Fruit fly (Drosophila melanogaster) whole organism, prepupa: ENCODE results near the gene CG13014.
A peak's percentile ranks its signal among the peaks of the same experiment; 100 is the strongest.

Source experiments
- Blimp-1 ChIP-seq: fragments of 200-800 bp; sonication (Bioruptor generic); optimal IDR thresholded peaks from 3 replicates; lab custom pipeline; 2017; ENCODE audit warnings: missing biosample characterization, missing genetic modification characterization, mild to moderate bottlenecking, moderate library complexity, missing genetic modification reagents
- CG10631 ChIP-seq: fragments of 200-800 bp; sonication (Bioruptor generic); optimal IDR thresholded peaks from 2 replicates; lab custom pipeline; 2016; ENCODE audit warnings: missing biosample characterization, missing genetic modification characterization
- CG11902 ChIP-seq: fragments of 200-800 bp; sonication (Bioruptor generic); optimal IDR thresholded peaks from 3 replicates; lab custom pipeline; 2016; ENCODE audit warnings: missing biosample characterization, missing genetic modification characterization
- CG15336 ChIP-seq: fragments of 200-800 bp; sonication (Bioruptor generic); IDR thresholded peaks from 2 replicates; pipeline ENCODE4 v1.3.6; 2022; ENCODE audit warnings: missing biosample characterization, missing genetic modification characterization
- CG1621 ChIP-seq: fragments of 200-800 bp; sonication (Bioruptor generic); optimal IDR thresholded peaks from 3 replicates; lab custom pipeline; 2018; ENCODE audit warnings: missing biosample characterization, mild to moderate bottlenecking, missing genetic modification characterization
- CG3032 ChIP-seq: fragments of 200-800 bp; optimal IDR thresholded peaks from 2 replicates; lab custom pipeline; 2019; ENCODE audit warnings: missing biosample characterization, mild to moderate bottlenecking, missing genetic modification characterization, moderate library complexity
- CG31627 ChIP-seq: fragments of 200-800 bp; sonication (Bioruptor generic); optimal IDR thresholded peaks from 3 replicates; lab custom pipeline; 2016; ENCODE audit warnings: missing biosample characterization, missing genetic modification characterization
- CG3919 ChIP-seq: fragments of 200-800 bp; sonication (Bioruptor generic); optimal IDR thresholded peaks from 3 replicates; lab custom pipeline; 2016; ENCODE audit warnings: missing biosample characterization, missing genetic modification characterization
- CG6163 ChIP-seq: fragments of 200-800 bp; sonication (Bioruptor generic); IDR thresholded peaks from 3 replicates; pipeline ENCODE4 v1.3.6; 2022; ENCODE audit warnings: missing biosample characterization, missing genetic modification characterization
- CG6276 ChIP-seq: fragments of 200-800 bp; sonication (Bioruptor generic); optimal IDR thresholded peaks from 2 replicates; lab custom pipeline; 2017; ENCODE audit warnings: missing biosample characterization, mild to moderate bottlenecking, missing genetic modification characterization
- CG6792 ChIP-seq: fragments of 200-800 bp; sonication (Bioruptor generic); optimal IDR thresholded peaks from 3 replicates; lab custom pipeline; 2016; ENCODE audit warnings: missing biosample characterization, missing genetic modification characterization
- CG6808 ChIP-seq: fragments of 200-800 bp; sonication (Bioruptor generic); optimal IDR thresholded peaks from 3 replicates; lab custom pipeline; 2017; ENCODE audit warnings: missing biosample characterization, missing genetic modification characterization, mild to moderate bottlenecking, moderate library complexity, missing genetic modification reagents
- CG6854 ChIP-seq: fragments of 200-800 bp; sonication (Bioruptor generic); optimal IDR thresholded peaks from 2 replicates; lab custom pipeline; 2017; ENCODE audit warnings: missing biosample characterization, mild to moderate bottlenecking, missing genetic modification characterization
- CG7368 ChIP-seq: fragments of 200-800 bp; sonication (Bioruptor generic); optimal IDR thresholded peaks from 3 replicates; lab custom pipeline; 2016; ENCODE audit warnings: missing biosample characterization, missing genetic modification characterization
- CG8119 ChIP-seq: fragments of 200-800 bp; sonication (Bioruptor generic); IDR thresholded peaks from 3 replicates; pipeline ENCODE4 v1.3.6; 2022; ENCODE audit warnings: missing biosample characterization, missing genetic modification characterization
- CG9139 ChIP-seq: fragments of 200-800 bp; sonication (Bioruptor generic); optimal IDR thresholded peaks from 3 replicates; lab custom pipeline; 2017; ENCODE audit warnings: missing biosample characterization, mild to moderate bottlenecking, missing genetic modification characterization
- Eip75B ChIP-seq: fragments of 200-800 bp; sonication (Bioruptor generic); optimal IDR thresholded peaks from 3 replicates; lab custom pipeline; 2016; ENCODE audit warnings: missing biosample characterization, missing genetic modification characterization
- Eip78C ChIP-seq: fragments of 200-800 bp; sonication (Bioruptor generic); peaks from one replicate; lab custom pipeline; 2016; ENCODE audit warnings: missing biosample characterization, missing genetic modification characterization
- Eip93F ChIP-seq: fragments of 200-800 bp; sonication (Bioruptor generic); optimal IDR thresholded peaks from 2 replicates; lab custom pipeline; 2016; ENCODE audit warnings: missing biosample characterization, mild to moderate bottlenecking, missing genetic modification characterization
- Ets96B ChIP-seq: fragments of 200-800 bp; optimal IDR thresholded peaks from 2 replicates; lab custom pipeline; 2019; ENCODE audit warnings: missing biosample characterization, mild to moderate bottlenecking, missing genetic modification characterization, moderate library complexity
- Hr39 ChIP-seq: fragments of 200-800 bp; sonication (Bioruptor generic); optimal IDR thresholded peaks from 2 replicates; lab custom pipeline; 2016; ENCODE audit warnings: missing biosample characterization, missing genetic modification characterization
- Met ChIP-seq: fragments of 200-800 bp; sonication (Bioruptor generic); optimal IDR thresholded peaks from 3 replicates; lab custom pipeline; 2016; ENCODE audit warnings: missing biosample characterization, missing genetic modification characterization
- OdsH ChIP-seq: fragments of 200-800 bp; sonication (Bioruptor generic); optimal IDR thresholded peaks from 3 replicates; lab custom pipeline; 2016; ENCODE audit warnings: missing biosample characterization, missing genetic modification characterization
- Sox102F ChIP-seq: fragments of 200-800 bp; sonication (Bioruptor generic); optimal IDR thresholded peaks from 2 replicates; lab custom pipeline; 2016; ENCODE audit warnings: missing biosample characterization, mild to moderate bottlenecking, missing genetic modification characterization
- achi ChIP-seq: fragments of 200-800 bp; sonication (Bioruptor generic); optimal IDR thresholded peaks from 3 replicates; lab custom pipeline; 2016; ENCODE audit warnings: missing biosample characterization, missing genetic modification characterization
- cyc ChIP-seq: fragments of 200-800 bp; sonication (Bioruptor generic); optimal IDR thresholded peaks from 3 replicates; lab custom pipeline; 2016; ENCODE audit warnings: missing biosample characterization, missing genetic modification characterization
- dac ChIP-seq: fragments of 200-800 bp; sonication (Bioruptor generic); optimal IDR thresholded peaks from 2 replicates; lab custom pipeline; 2017; ENCODE audit warnings: missing biosample characterization, mild to moderate bottlenecking, missing genetic modification characterization
- dsx ChIP-seq: fragments of 200-800 bp; optimal IDR thresholded peaks from 3 replicates; lab custom pipeline; 2019; ENCODE audit warnings: missing biosample characterization, mild to moderate bottlenecking, missing genetic modification characterization, moderate library complexity; ENCODE audit not compliant: poor library complexity, severe bottlenecking
- esn ChIP-seq: fragments of 200-800 bp; sonication (Bioruptor generic); optimal IDR thresholded peaks from 2 replicates; lab custom pipeline; 2016; ENCODE audit warnings: missing biosample characterization, mild to moderate bottlenecking, missing genetic modification characterization, moderate library complexity
- fd59A ChIP-seq: fragments of 200-800 bp; sonication (Bioruptor generic); optimal IDR thresholded peaks from 2 replicates; lab custom pipeline; 2017; ENCODE audit warnings: missing biosample characterization, mild to moderate bottlenecking, missing genetic modification characterization, missing genetic modification reagents
- fkh ChIP-seq: fragments of 200-800 bp; sonication (Bioruptor generic); optimal IDR thresholded peaks from 3 replicates; lab custom pipeline; 2017; ENCODE audit warnings: missing biosample characterization, mild to moderate bottlenecking, missing genetic modification characterization, moderate library complexity
- lz ChIP-seq: fragments of 200-800 bp; sonication (Bioruptor generic); optimal IDR thresholded peaks from 3 replicates; lab custom pipeline; 2016; ENCODE audit warnings: missing biosample characterization, missing genetic modification characterization
- pdm3 ChIP-seq: fragments of 200-800 bp; sonication (Bioruptor generic); optimal IDR thresholded peaks from 3 replicates; lab custom pipeline; 2016; ENCODE audit warnings: missing biosample characterization, missing genetic modification characterization
- ss ChIP-seq, 2 experiments: fragments of 200-800 bp; sonication (Bioruptor generic); optimal IDR thresholded peaks; 2 replicates in 1 of 2; 3 replicates in 1 of 2; lab custom pipeline; 2017 to 2018; ENCODE audit warnings: mild to moderate bottlenecking in 2 of 2, missing biosample characterization in 2 of 2, missing genetic modification characterization in 2 of 2, moderate library complexity in 1 of 2
- svp ChIP-seq: fragments of 200-800 bp; sonication (Bioruptor generic); peaks from one replicate; lab custom pipeline; 2016; ENCODE audit warnings: missing biosample characterization, missing genetic modification characterization
- vri ChIP-seq: fragments of 200-800 bp; sonication (Bioruptor generic); optimal IDR thresholded peaks from 3 replicates; lab custom pipeline; 2016; ENCODE audit warnings: missing biosample characterization, mild to moderate bottlenecking, missing genetic modification characterization

The CG13014 gene

dm6 chrX:16559514-16560510 is 27.9 kb upstream of the CG13014 start, which contains the start of gene Pp2B-14D:
Gene Pp2B-14D (minus strand): TSS chrX:16560016.
- TF ChIP-seq Met (GFP tag; lab: Kevin White, UChicago): no peak
- peak; percentile 5 for TF ChIP-seq Ets96B
- TF ChIP-seq lz (GFP tag; lab: Kevin White, UChicago): no peak
- peak; percentile 43 for TF ChIP-seq CG9139
- no peak for TF ChIP-seq Hr39 (GFP tag; lab: Kevin White, UChicago)
- TF ChIP-seq CG3919 (GFP tag; lab: Kevin White, UChicago): peak; percentile 3
- no peak for TF ChIP-seq OdsH (GFP tag; lab: Kevin White, UChicago)
- peak; percentile 40; the same call in 1 of the 3 replicates for TF ChIP-seq CG8119
- TF ChIP-seq dsx: no peak
- TF ChIP-seq CG3032 (tag; lab: Kevin White, UChicago): peak; percentile 20
- peak; percentile 18 for TF ChIP-seq CG6808 (GFP tag; lab: Kevin White, UChicago)
- peak; percentile 37 for TF ChIP-seq Blimp-1 (GFP tag; lab: Kevin White, UChicago)
- TF ChIP-seq fkh (GFP tag; lab: Kevin White, UChicago): peak; percentile 81
- peak; percentile 72 for TF ChIP-seq Eip78C (GFP tag; lab: Kevin White, UChicago)
- TF ChIP-seq CG6854 (GFP tag; lab: Kevin White, UChicago): peak; percentile 48
- TF ChIP-seq cyc (GFP tag; lab: Kevin White, UChicago): peak; percentile 6
- TF ChIP-seq fd59A (GFP tag; lab: Kevin White, UChicago): no peak
- TF ChIP-seq CG1621: peak; percentile 69
- no peak for TF ChIP-seq CG7368 (GFP tag; lab: Kevin White, UChicago)
- peak; percentile 68 for TF ChIP-seq svp
- TF ChIP-seq Sox102F (GFP tag; lab: Kevin White, UChicago): peak; percentile 49
- peak; percentile 33 for TF ChIP-seq CG6276 (GFP tag; lab: Kevin White, UChicago)
- no peak for TF ChIP-seq Eip75B
- TF ChIP-seq esn (GFP tag; lab: Kevin White, UChicago): peak; percentile 34
- TF ChIP-seq ss (GFP tag; optimal IDR thresholded peaks at IDR 0.05; lab: Kevin White, UChicago): peak; percentile 39 to 66
- TF ChIP-seq CG11902: no peak

- no peak for TF ChIP-seq CG7368 (GFP tag; lab: Kevin White, UChicago)
- peak; percentile 36 for TF ChIP-seq Hr39 (GFP tag; lab: Kevin White, UChicago)
- TF ChIP-seq CG31627: no peak
- TF ChIP-seq achi: no peak
- no peak for TF ChIP-seq Eip93F
Observed at dm6 chrX:16562259-16562658, 25.4 kb upstream of the CG13014 start.

- TF ChIP-seq CG1621: no peak
- no peak for TF ChIP-seq CG3032 (tag; lab: Kevin White, UChicago)
- TF ChIP-seq dac (GFP tag; lab: Kevin White, UChicago): no peak
- no peak for TF ChIP-seq CG6792 (GFP tag; lab: Kevin White, UChicago)
- no peak for TF ChIP-seq CG6163 (GFP tag; lab: Robert Waterston, UW)
- TF ChIP-seq vri (GFP tag; lab: Kevin White, UChicago): no peak
- TF ChIP-seq, all 60 proteins: peak for 0
Observed at dm6 chrX:16565377-16565776, 22.3 kb upstream of the CG13014 start.

- TF ChIP-seq esn (GFP tag; lab: Kevin White, UChicago): no peak
- TF ChIP-seq CG15336 (GFP tag; lab: Robert Waterston, UW): 0 out of 2 replicates have a peak, but pooled peaks have one; percentile 32
- TF ChIP-seq fd59A (GFP tag; lab: Kevin White, UChicago): no peak
- no peak for TF ChIP-seq Sox102F (GFP tag; lab: Kevin White, UChicago)
- no peak for TF ChIP-seq dac (GFP tag; lab: Kevin White, UChicago)
- peak; percentile 32 for TF ChIP-seq Eip78C (GFP tag; lab: Kevin White, UChicago)
- TF ChIP-seq svp: no peak
- no peak for TF ChIP-seq CG10631 (GFP tag; lab: Kevin White, UChicago)
- TF ChIP-seq CG8119: peak; percentile 43; the same call in 1 of the 3 replicates
- peak; percentile 9 for TF ChIP-seq fkh (GFP tag; lab: Kevin White, UChicago)
- peak; percentile 12 for TF ChIP-seq pdm3 (GFP tag; lab: Kevin White, UChicago)
- TF ChIP-seq, all 60 proteins: peak for 5
Observed at dm6 chrX:16570572-16571224, 17.0 kb upstream of the CG13014 start.
